Worm (Caenorhabditis elegans) whole organism, L1 larva: ENCODE results near the gene let-92.

Source experiments
- alr-1 ChIP-seq: fragments of 200-800 bp; sonication (Bioruptor generic); optimal IDR thresholded peaks from 2 replicates; lab custom pipeline; 2018; ENCODE audit warnings: borderline replicate concordance, mild to moderate bottlenecking, missing genetic modification characterization, missing compliant biosample characterization
- ceh-63 ChIP-seq: fragments of 200-800 bp; sonication (Bioruptor generic); optimal IDR thresholded peaks from 2 replicates; lab custom pipeline; 2018; ENCODE audit warnings: mild to moderate bottlenecking, missing genetic modification characterization, missing compliant biosample characterization
- ceh-82 ChIP-seq, 3 experiments: fragments of 150-350 bp in 1 of 3; sonication (generic microtip) in 2 of 3; optimal IDR thresholded peaks; 2 replicates each; lab custom pipeline; 2014 to 2017; ENCODE audit warnings: missing biosample characterization in 3 of 3, missing genetic modification characterization in 3 of 3
- fkh-4 ChIP-seq: sonication (generic microtip); optimal IDR thresholded peaks from 2 replicates; lab custom pipeline; 2016; ENCODE audit warnings: missing compliant biosample characterization, missing genetic modification characterization, borderline replicate concordance
- lin-39 ChIP-seq: fragments of 150-350 bp; optimal IDR thresholded peaks from 2 replicates; lab custom pipeline; 2014; ENCODE audit warnings: missing biosample characterization, missing genetic modification reagents, missing genetic modification characterization
- mep-1 ChIP-seq: fragments of 150-350 bp; optimal IDR thresholded peaks from 2 replicates; lab custom pipeline; 2014; ENCODE audit warnings: missing biosample characterization, missing genetic modification characterization
- nhr-12 ChIP-seq: sonication (generic microtip); optimal IDR thresholded peaks from 2 replicates; lab custom pipeline; 2017; ENCODE audit warnings: missing biosample characterization, missing genetic modification characterization
- nhr-77 ChIP-seq: fragments of 150-350 bp; optimal IDR thresholded peaks from 2 replicates; lab custom pipeline; 2014; ENCODE audit warnings: missing biosample characterization, missing genetic modification characterization
- pqm-1 ChIP-seq: sonication (generic microtip); optimal IDR thresholded peaks from 3 replicates; lab custom pipeline; 2017; ENCODE audit warnings: missing biosample characterization, missing genetic modification characterization
- skn-1 ChIP-seq: fragments of 150-350 bp; optimal IDR thresholded peaks from 2 replicates; lab custom pipeline; 2014; ENCODE audit warnings: missing biosample characterization, missing genetic modification characterization
- tbx-2 ChIP-seq: sonication (generic microtip); optimal IDR thresholded peaks from 2 replicates; lab custom pipeline; 2016; ENCODE audit warnings: missing genetic modification characterization, missing compliant biosample characterization
- xbp-1 ChIP-seq: sonication (generic microtip); optimal IDR thresholded peaks from 2 replicates; lab custom pipeline; 2016; ENCODE audit warnings: missing genetic modification characterization, missing compliant biosample characterization
- ztf-4 ChIP-seq: fragments of 150-350 bp; optimal IDR thresholded peaks from 2 replicates; lab custom pipeline; 2014; ENCODE audit warnings: missing biosample characterization, missing genetic modification characterization

DNA sequence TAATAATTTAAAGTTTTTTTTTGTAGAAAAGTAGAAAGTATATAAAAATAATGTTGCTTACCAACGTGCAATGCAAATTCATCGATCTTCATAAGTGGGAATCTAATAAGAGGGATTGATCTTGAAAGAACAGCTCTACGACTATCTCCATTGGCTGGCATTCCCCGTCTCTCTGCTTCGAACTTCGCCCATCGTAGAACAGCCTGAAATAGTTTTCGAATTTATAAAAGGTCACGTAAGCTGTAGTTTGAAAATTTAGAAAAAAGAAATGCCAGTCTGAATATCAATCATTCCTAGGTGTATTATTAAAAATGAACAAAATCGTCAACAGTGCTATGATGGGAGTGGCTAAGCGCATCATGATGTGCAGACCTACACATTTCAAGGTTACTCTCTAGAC, 6.4 kb upstream of the let-92 start, which contains the start of gene F38H4.5:
- TF ChIP-seq ztf-4 (tag; lab: Kevin White, UChicago) (no peak), skn-1 (tag; lab: Kevin White, UChicago) (no peak), xbp-1 (no peak), alr-1 (tag; lab: Kevin White, UChicago) (no peak), ceh-63 (GFP tag; lab: Kevin White, UChicago) (no peak), lin-39 (tag; lab: Kevin White, UChicago) (no peak), ceh-82 (tag; optimal IDR thresholded peaks at IDR 0.05; lab: Kevin White, UChicago) (no peak), pqm-1 (no peak), nhr-12 (tag; lab: Kevin White, UChicago) (no peak), tbx-2 (no peak), fkh-4 (tag; lab: Kevin White, UChicago) (no peak), mep-1 (no peak), nhr-77 (tag; lab: Kevin White, UChicago) (no peak)
